Fruit fly (Drosophila melanogaster) whole organism, embryonic: ENCODE data around the gene Rpp30.
A peak's percentile ranks its signal among the peaks of the same experiment; 100 is the strongest.

Source experiments
- Awh ChIP-seq: fragments of 200-800 bp; sonication (Bioruptor generic); IDR thresholded peaks from 2 replicates; pipeline ENCODE4, ENCODE4 v1.3.6; 2022; ENCODE audit warnings: missing biosample characterization, missing genetic modification characterization
- Bdp1 ChIP-seq: fragments of 200-800 bp; sonication (Bioruptor generic); optimal IDR thresholded peaks from 3 replicates; lab custom pipeline; 2016; ENCODE audit warnings: missing biosample characterization, missing genetic modification characterization
- CG10543 ChIP-seq: fragments of 200-800 bp; sonication (Bioruptor generic); optimal IDR thresholded peaks from 3 replicates; lab custom pipeline; 2017; ENCODE audit warnings: missing biosample characterization, mild to moderate bottlenecking, missing genetic modification characterization, moderate library complexity
- CG12659 ChIP-seq: fragments of 200-800 bp; sonication (Bioruptor generic); optimal IDR thresholded peaks from 3 replicates; lab custom pipeline; 2017; ENCODE audit warnings: mild to moderate bottlenecking, missing biosample characterization, missing genetic modification reagents, missing genetic modification characterization
- CG14441 ChIP-seq: fragments of 200-800 bp; sonication (Bioruptor generic); IDR thresholded peaks from 2 replicates; pipeline ENCODE4 v1.3.6; 2022; ENCODE audit warnings: missing biosample characterization, missing genetic modification characterization
- CG15011 ChIP-seq: fragments of 200-800 bp; sonication (Bioruptor generic); optimal IDR thresholded peaks from 3 replicates; lab custom pipeline; 2018; ENCODE audit warnings: missing biosample characterization, mild to moderate bottlenecking, missing genetic modification characterization
- CG15073 ChIP-seq: fragments of 200-800 bp; sonication (Bioruptor generic); optimal IDR thresholded peaks from 2 replicates; lab custom pipeline; 2016; ENCODE audit warnings: missing biosample characterization, missing genetic modification characterization
- CG17829 ChIP-seq: fragments of 200-800 bp; optimal IDR thresholded peaks from 2 replicates; lab custom pipeline; 2019; ENCODE audit warnings: missing biosample characterization, mild to moderate bottlenecking, missing genetic modification characterization, moderate library complexity
- CG17912 ChIP-seq: fragments of 200-800 bp; sonication (Bioruptor generic); optimal IDR thresholded peaks from 2 replicates; lab custom pipeline; 2018; ENCODE audit warnings: missing biosample characterization, mild to moderate bottlenecking, missing genetic modification characterization
- CG2678 ChIP-seq: fragments of 200-800 bp; sonication (Bioruptor generic); optimal IDR thresholded peaks from 3 replicates; lab custom pipeline; 2019; ENCODE audit warnings: missing biosample characterization, mild to moderate bottlenecking, missing genetic modification characterization, moderate library complexity
- CG32772 ChIP-seq: fragments of 200-800 bp; sonication (Bioruptor generic); IDR thresholded peaks from 2 replicates; pipeline ENCODE4 v1.3.6; 2022; ENCODE audit warnings: missing biosample characterization, missing genetic modification characterization
- CG34422 ChIP-seq: fragments of 200-800 bp; sonication (Bioruptor generic); IDR thresholded peaks from 3 replicates; pipeline ENCODE4 v1.3.6; 2022; ENCODE audit warnings: missing biosample characterization, missing genetic modification characterization
- CG4328 ChIP-seq: fragments of 200-800 bp; sonication (Bioruptor generic); optimal IDR thresholded peaks from 3 replicates; lab custom pipeline; 2017; ENCODE audit warnings: missing biosample characterization, missing genetic modification reagents, missing genetic modification characterization
- CG9215 ChIP-seq: fragments of 200-800 bp; sonication (Bioruptor generic); IDR thresholded peaks from 2 replicates; pipeline ENCODE4 v1.3.6; 2022; ENCODE audit warnings: missing biosample characterization, missing genetic modification characterization
- CG9609 ChIP-seq: fragments of 200-800 bp; sonication (Bioruptor generic); optimal IDR thresholded peaks from 3 replicates; lab custom pipeline; 2016; ENCODE audit warnings: missing biosample characterization, missing genetic modification characterization
- D19B ChIP-seq: fragments of 200-800 bp; sonication (Bioruptor generic); optimal IDR thresholded peaks from 2 replicates; lab custom pipeline; 2017; ENCODE audit warnings: missing biosample characterization, mild to moderate bottlenecking, missing genetic modification characterization
- Drgx ChIP-seq: fragments of 200-800 bp; sonication (Bioruptor generic); IDR thresholded peaks from 2 replicates; pipeline ENCODE4 v1.3.6; 2022; ENCODE audit warnings: missing biosample characterization, missing genetic modification characterization
- Ets97D ChIP-seq: fragments of 200-800 bp; sonication (Bioruptor generic); optimal IDR thresholded peaks from 3 replicates; lab custom pipeline; 2016; ENCODE audit warnings: missing biosample characterization, missing genetic modification characterization
- HmgD ChIP-seq: fragments of 200-800 bp; sonication (Bioruptor generic); optimal IDR thresholded peaks from 3 replicates; lab custom pipeline; 2016; ENCODE audit warnings: missing biosample characterization, missing genetic modification characterization
- Hmx ChIP-seq: fragments of 200-800 bp; sonication (Bioruptor generic); optimal IDR thresholded peaks from 2 replicates; lab custom pipeline; 2016; ENCODE audit warnings: missing biosample characterization, missing genetic modification characterization
- Hsf ChIP-seq: fragments of 200-800 bp; sonication (Bioruptor generic); optimal IDR thresholded peaks from 3 replicates; lab custom pipeline; 2016; ENCODE audit warnings: missing biosample characterization, missing genetic modification characterization
- Lim3 ChIP-seq: fragments of 200-800 bp; sonication (Bioruptor generic); IDR thresholded peaks from 2 replicates; pipeline ENCODE4 v1.3.6; 2022; ENCODE audit warnings: missing biosample characterization, missing genetic modification characterization
- Rfx ChIP-seq: fragments of 200-800 bp; sonication (Bioruptor generic); IDR thresholded peaks from 2 replicates; pipeline ENCODE4 v1.3.6; 2022; ENCODE audit warnings: missing biosample characterization, missing genetic modification characterization
- Sin3A ChIP-seq: fragments of >200 bp; optimal IDR thresholded peaks from 2 replicates; lab custom pipeline; 2018
- Sry-δ ChIP-seq: fragments of 200-800 bp; sonication (Bioruptor generic); optimal IDR thresholded peaks from 2 replicates; lab custom pipeline; 2016; ENCODE audit warnings: missing biosample characterization, missing genetic modification characterization
- abd-A ChIP-seq: fragments of 200-800 bp; sonication (Bioruptor generic); optimal IDR thresholded peaks from 3 replicates; lab custom pipeline; 2019; ENCODE audit warnings: missing biosample characterization, mild to moderate bottlenecking, missing genetic modification characterization, moderate library complexity
- ato ChIP-seq: fragments of 200-800 bp; sonication (Bioruptor generic); IDR thresholded peaks from 2 replicates; pipeline ENCODE4 v1.3.6; 2022; ENCODE audit warnings: missing biosample characterization, missing genetic modification characterization; ENCODE audit not compliant: partially characterized antibody
- bab2 ChIP-seq: fragments of 200-800 bp; sonication (Bioruptor generic); optimal IDR thresholded peaks from 2 replicates; lab custom pipeline; 2016; ENCODE audit warnings: missing biosample characterization, missing genetic modification characterization
- bigmax ChIP-seq: fragments of 200-800 bp; sonication (Bioruptor generic); optimal IDR thresholded peaks from 2 replicates; lab custom pipeline; 2018; ENCODE audit warnings: missing biosample characterization, mild to moderate bottlenecking, missing genetic modification characterization
- cwo ChIP-seq: fragments of 200-800 bp; sonication (Bioruptor generic); optimal IDR thresholded peaks from 3 replicates; lab custom pipeline; 2017; ENCODE audit warnings: missing biosample characterization, missing genetic modification characterization, mild to moderate bottlenecking, moderate library complexity, missing genetic modification reagents
- gcm ChIP-seq: fragments of 200-800 bp; sonication (Bioruptor generic); optimal IDR thresholded peaks from 2 replicates; lab custom pipeline; 2019; ENCODE audit warnings: missing biosample characterization, mild to moderate bottlenecking, missing genetic modification characterization, moderate library complexity
- hkb ChIP-seq, 2 experiments: fragments of 200-800 bp in 1 of 2; fragments of >200 bp in 1 of 2; sonication (Bioruptor generic) in 1 of 2; IDR thresholded peaks in 1 of 2; optimal IDR thresholded peaks in 1 of 2; 2 replicates each; pipeline versions ENCODE4 v1.3.6 to Lab custom; 2017 to 2022; ENCODE audit warnings: missing biosample characterization in 1 of 2, missing genetic modification characterization in 1 of 2
- inv ChIP-seq: fragments of 200-800 bp; sonication (Bioruptor generic); IDR thresholded peaks from 2 replicates; pipeline ENCODE4 v1.3.6; 2022; ENCODE audit warnings: missing biosample characterization, missing genetic modification characterization; ENCODE audit not compliant: partially characterized antibody
- lola ChIP-seq, 3 experiments: fragments of >200 bp in 2 of 3; fragments of 200-800 bp in 1 of 3; sonication (Bioruptor generic) in 1 of 3; optimal IDR thresholded peaks; 2 replicates each; lab custom pipeline; 2017 to 2019; ENCODE audit warnings: missing biosample characterization in 3 of 3, missing genetic modification characterization in 3 of 3, mild to moderate bottlenecking in 1 of 3, moderate library complexity in 1 of 3
- mam ChIP-seq: fragments of 200-800 bp; sonication (Bioruptor generic); optimal IDR thresholded peaks from 3 replicates; lab custom pipeline; 2016; ENCODE audit warnings: missing biosample characterization, missing genetic modification characterization
- nerfin-2 ChIP-seq: fragments of 200-800 bp; sonication (Bioruptor generic); IDR thresholded peaks from 2 replicates; pipeline ENCODE4 v1.3.6; 2022; ENCODE audit warnings: missing biosample characterization, missing genetic modification characterization; ENCODE audit not compliant: partially characterized antibody
- nmo ChIP-seq: fragments of 200-800 bp; sonication (Bioruptor generic); optimal IDR thresholded peaks from 2 replicates; lab custom pipeline; 2018; ENCODE audit warnings: missing biosample characterization, mild to moderate bottlenecking, missing genetic modification characterization, moderate library complexity
- otp ChIP-seq: fragments of 200-800 bp; sonication (Bioruptor generic); IDR thresholded peaks from 3 replicates; pipeline ENCODE4, ENCODE4 v1.3.6; 2022; ENCODE audit warnings: missing biosample characterization, missing genetic modification characterization
- pho ChIP-seq: fragments of 200-800 bp; sonication (Bioruptor generic); optimal IDR thresholded peaks from 2 replicates; lab custom pipeline; 2016; ENCODE audit warnings: missing biosample characterization, missing genetic modification characterization
- pnt ChIP-seq: fragments of 200-800 bp; sonication (Bioruptor generic); optimal IDR thresholded peaks from 3 replicates; lab custom pipeline; 2016; ENCODE audit warnings: missing biosample characterization, missing genetic modification characterization
- pros ChIP-seq: fragments of 200-800 bp; sonication (Bioruptor generic); optimal IDR thresholded peaks from 3 replicates; lab custom pipeline; 2019; ENCODE audit warnings: missing biosample characterization, mild to moderate bottlenecking, missing genetic modification characterization, moderate library complexity
- row ChIP-seq: fragments of 200-800 bp; sonication (Bioruptor generic); IDR thresholded peaks from 3 replicates; pipeline ENCODE4 v1.3.6; 2022; ENCODE audit warnings: missing biosample characterization, missing genetic modification characterization
- run ChIP-seq: fragments of 200-800 bp; sonication (Bioruptor generic); optimal IDR thresholded peaks from 3 replicates; lab custom pipeline; 2018; ENCODE audit warnings: missing biosample characterization, mild to moderate bottlenecking, missing genetic modification characterization
- sd ChIP-seq: fragments of 200-800 bp; sonication (Bioruptor generic); optimal IDR thresholded peaks from 3 replicates; lab custom pipeline; 2018; ENCODE audit warnings: missing biosample characterization, mild to moderate bottlenecking, missing genetic modification characterization, moderate library complexity
- seq ChIP-seq: fragments of 200-800 bp; sonication (Bioruptor generic); IDR thresholded peaks from 2 replicates; pipeline ENCODE4 v1.3.6; 2022; ENCODE audit warnings: missing biosample characterization, missing genetic modification characterization
- sisA ChIP-seq: fragments of 200-800 bp; sonication (Bioruptor generic); IDR thresholded peaks from 2 replicates; pipeline ENCODE4 v1.3.6; 2022; ENCODE audit warnings: missing biosample characterization, missing genetic modification characterization
- stc ChIP-seq: fragments of 200-800 bp; sonication (Bioruptor generic); IDR thresholded peaks from 2 replicates; pipeline ENCODE4 v1.3.6; 2022; ENCODE audit warnings: missing biosample characterization, missing genetic modification characterization
- stwl ChIP-seq: fragments of 200-800 bp; sonication (Bioruptor generic); optimal IDR thresholded peaks from 3 replicates; lab custom pipeline; 2018; ENCODE audit warnings: missing biosample characterization, mild to moderate bottlenecking, missing genetic modification characterization, moderate library complexity
- tio ChIP-seq: fragments of 200-800 bp; sonication (Bioruptor generic); optimal IDR thresholded peaks from 2 replicates; lab custom pipeline; 2017; ENCODE audit warnings: missing biosample characterization, missing genetic modification characterization, inconsistent platforms
- zen2 ChIP-seq: fragments of 200-800 bp; sonication (Bioruptor generic); IDR thresholded peaks from 3 replicates; pipeline ENCODE4 v1.3.6; 2022; ENCODE audit warnings: missing biosample characterization, missing genetic modification characterization; ENCODE audit not compliant: partially characterized antibody

Gene Rpp30

dm6 chr2L:246656-247340, 5.4 kb downstream of the Rpp30 start (continued):
- TF ChIP-seq CG10543 (GFP tag; lab: Kevin White, UChicago): peak; percentile 37
- TF ChIP-seq Ets97D (GFP tag; lab: Kevin White, UChicago): no peak
- no peak for TF ChIP-seq Hmx (GFP tag; lab: Kevin White, UChicago)
- no peak for TF ChIP-seq CG17912 (GFP tag; lab: Kevin White, UChicago)
- TF ChIP-seq bab2: no peak
- no peak for TF ChIP-seq Bdp1 (GFP tag; lab: Kevin White, UChicago)
- 0 out of 2 replicates have a peak, but pooled peaks have one; percentile 10 for TF ChIP-seq stc (GFP tag; lab: Robert Waterston, UW)
- TF ChIP-seq stwl (tag; lab: Kevin White, UChicago): no peak
- no peak for TF ChIP-seq Sry-δ (GFP tag; lab: Kevin White, UChicago)
- TF ChIP-seq CG2678 (tag; lab: Kevin White, UChicago): no peak
- no peak for TF ChIP-seq CG4328 (GFP tag; lab: Kevin White, UChicago)
- no peak for TF ChIP-seq CG12659 (GFP tag; lab: Kevin White, UChicago)
- TF ChIP-seq mam: no peak
- TF ChIP-seq CG14441 (GFP tag; lab: Robert Waterston, UW): no peak
- TF ChIP-seq hkb (optimal IDR thresholded peaks at IDR 0.05; lab: Kevin White, UChicago): no peak
- TF ChIP-seq hkb (GFP tag; IDR thresholded peaks at IDR 0.05; lab: Robert Waterston, UW): 0 out of 2 replicates have a peak, but pooled peaks have one; percentile 32
- TF ChIP-seq nmo (GFP tag; lab: Kevin White, UChicago): no peak
- TF ChIP-seq inv (GFP tag; lab: Robert Waterston, UW): no peak
- no peak for TF ChIP-seq sisA (GFP tag; lab: Robert Waterston, UW)
- no peak for TF ChIP-seq Awh (GFP tag; lab: Robert Waterston, UW)
- TF ChIP-seq sd (tag; lab: Kevin White, UChicago): peak; percentile 70
- TF ChIP-seq HmgD (GFP tag; lab: Kevin White, UChicago): peak; percentile 35
- peak; percentile 86 for TF ChIP-seq abd-A
- no peak for TF ChIP-seq Lim3 (GFP tag; lab: Robert Waterston, UW)
- TF ChIP-seq Sin3A: no peak
- TF ChIP-seq CG15073 (GFP tag; lab: Kevin White, UChicago): no peak
- TF ChIP-seq otp (GFP tag; lab: Robert Waterston, UW): no peak
- TF ChIP-seq row (GFP tag; lab: Robert Waterston, UW): no peak
- peak; percentile 54 for TF ChIP-seq pros
- TF ChIP-seq pho: no peak
- no peak for TF ChIP-seq ato (GFP tag; lab: Robert Waterston, UW)
- TF ChIP-seq zen2 (GFP tag; lab: Robert Waterston, UW): peak; percentile 47; the same call in 1 of the 3 replicates
- no peak for TF ChIP-seq Hsf (GFP tag; lab: Kevin White, UChicago)
- no peak for TF ChIP-seq Rfx (GFP tag; lab: Robert Waterston, UW)
- TF ChIP-seq bigmax: no peak
- TF ChIP-seq Drgx: peak; percentile 75
- TF ChIP-seq CG15011 (GFP tag; lab: Kevin White, UChicago): no peak
- TF ChIP-seq nerfin-2: no peak
- TF ChIP-seq seq (GFP tag; lab: Robert Waterston, UW): no peak
- no peak for TF ChIP-seq CG9609 (GFP tag; lab: Kevin White, UChicago)
- no peak for TF ChIP-seq run (tag; lab: Kevin White, UChicago)
- peak; percentile 92; the same call in 2 of the 3 replicates for TF ChIP-seq CG34422
- no peak for TF ChIP-seq CG17829 (tag; lab: Kevin White, UChicago)
- no peak for TF ChIP-seq pnt (GFP tag; lab: Kevin White, UChicago)
- TF ChIP-seq lola (GFP tag; optimal IDR thresholded peaks at IDR 0.05; lab: Kevin White, UChicago): no peak
- peak; percentile 100 for TF ChIP-seq cwo (GFP tag; lab: Kevin White, UChicago)
- no peak for TF ChIP-seq gcm
- TF ChIP-seq tio (GFP tag; lab: Kevin White, UChicago): no peak
- TF ChIP-seq D19B (GFP tag; lab: Kevin White, UChicago): no peak
- TF ChIP-seq CG9215 (GFP tag; lab: Robert Waterston, UW): no peak
- TF ChIP-seq CG32772 (GFP tag; lab: Robert Waterston, UW): peak; percentile 39; the same call in 1 of the 2 replicates
